Worm (Caenorhabditis elegans): ENCODE data around the gene Y43F8B.24.

- TF ChIP-seq B0310.2 (tag; optimal IDR thresholded peaks at IDR 0.05) (no peak), ama-1 (optimal IDR thresholded peaks at IDR 0.05) (no peak), tbx-11 (GFP tag; IDR thresholded peaks at IDR 0.05) (no peak), ceh-13 (GFP tag; optimal IDR thresholded peaks at IDR 0.05) (no peak), ets-7 (tag; optimal IDR thresholded peaks at IDR 0.05) (no peak), tbx-37 (GFP tag; conservative IDR thresholded peaks at IDR 0.05) (no peak), scrt-1 (GFP tag; IDR thresholded peaks at IDR 0.05) (no peak), sea-1 (GFP tag; conservative IDR thresholded peaks at IDR 0.05) (no peak), aly-1 (tag; optimal IDR thresholded peaks at IDR 0.05) (no peak), hnd-1 (tag; optimal IDR thresholded peaks at IDR 0.05) (no peak), pes-1 (GFP tag; IDR thresholded peaks at IDR 0.05) (no peak), flt-1 (GFP tag; IDR thresholded peaks at IDR 0.05) (no peak)
These were observed 37.9 kb downstream of the Y43F8B.24 start for ce11 chrV:19495145-19495544.
